Worm (Caenorhabditis elegans): ENCODE measurements around the gene srsx-3.

DNA sequence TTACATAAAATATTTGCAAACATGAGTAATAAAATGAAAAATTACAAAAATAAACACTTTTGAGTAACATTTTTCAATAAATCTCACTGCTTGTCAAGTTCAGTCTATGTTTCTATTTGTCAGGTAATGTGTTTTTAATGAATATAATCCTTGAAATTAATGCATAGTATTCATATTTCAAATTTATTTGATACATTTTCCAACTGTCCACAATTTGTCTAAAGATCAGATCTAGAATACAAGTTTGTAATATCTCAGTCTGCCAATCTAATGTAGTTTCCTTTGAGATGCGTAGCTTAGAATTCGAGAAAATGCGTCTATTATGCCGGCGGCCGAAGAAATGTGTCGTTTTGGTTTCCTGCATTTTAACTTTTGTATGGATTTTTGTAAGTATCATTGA is 6.5 kb upstream of the srsx-3 start, which contains the start of gene Y97E10B.1:
- TF ChIP-seq W03F9.2 (tag; optimal IDR thresholded peaks at IDR 0.05) (no peak), him-1 (tag; optimal IDR thresholded peaks at IDR 0.05) (no peak), dao-5 (tag; optimal IDR thresholded peaks at IDR 0.05) (no peak)
